Fruit fly (Drosophila melanogaster): ENCODE results near the gene Pburs.

The Pburs gene

DNA sequence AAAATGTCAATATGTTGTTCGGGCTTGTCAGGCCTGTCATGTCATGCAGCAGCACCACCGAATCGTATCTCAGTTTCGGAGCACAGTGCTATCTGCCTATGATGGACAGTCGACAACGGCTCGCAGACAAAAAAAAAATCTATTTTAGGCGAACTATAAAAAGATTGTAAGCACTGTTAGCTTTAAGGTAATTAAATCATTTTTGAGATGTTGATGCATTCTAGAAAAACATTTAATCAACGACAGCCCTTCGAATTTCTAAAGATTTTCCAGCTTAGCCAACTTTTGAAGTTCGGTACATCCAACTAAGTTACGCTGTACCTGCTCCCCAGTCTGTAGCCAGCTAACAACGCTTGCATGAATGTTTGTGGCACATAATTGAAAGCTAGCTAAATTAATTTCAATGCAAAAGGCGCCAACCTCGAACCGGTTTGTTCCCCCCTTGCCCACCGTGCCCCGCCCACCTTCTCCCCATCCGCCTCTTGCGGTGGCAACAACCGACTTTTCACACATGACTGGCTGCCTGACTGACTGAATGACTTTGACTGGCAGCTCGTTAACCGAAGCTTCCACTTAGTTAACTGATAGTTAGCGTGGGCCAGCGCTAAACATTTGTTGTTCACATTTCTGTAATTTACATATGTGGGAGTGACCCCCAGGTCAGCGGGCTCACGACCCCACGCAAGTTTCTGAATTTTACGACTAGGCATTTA is 41.2 kb upstream of the Pburs start (continued):
- TF ChIP-seq Pdp1 (GFP tag; optimal IDR thresholded peaks at IDR 0.05), result peak; percentile 40 to 48
- TF ChIP-seq CkIIα-i1 (GFP tag; IDR thresholded peaks at IDR 0.05), result no peak
- peak; percentile 71; the same call in 2 of the 3 replicates for TF ChIP-seq Optix (GFP tag; IDR thresholded peaks at IDR 0.05)
- no peak for TF ChIP-seq run (tag; optimal IDR thresholded peaks at IDR 0.05)
- no peak for TF ChIP-seq CG18262 (tag; optimal IDR thresholded peaks at IDR 0.05)
- TF ChIP-seq ara (GFP tag; IDR thresholded peaks at IDR 0.05), result no peak
- TF ChIP-seq Sry-β (GFP tag; optimal IDR thresholded peaks at IDR 0.05), result no peak
- TF ChIP-seq H15 (GFP tag; IDR thresholded peaks at IDR 0.05), result no peak
- peak; percentile 27 for TF ChIP-seq CG2712 (tag; optimal IDR thresholded peaks at IDR 0.05)
- peak; percentile 77 for TF ChIP-seq CoRest (tag; optimal IDR thresholded peaks at IDR 0.05)
- TF ChIP-seq maf-S (GFP tag; optimal IDR thresholded peaks at IDR 0.05), result peak; percentile 43
- TF ChIP-seq peb (GFP tag; IDR thresholded peaks at IDR 0.05), result no peak
- TF ChIP-seq pum (GFP tag; optimal IDR thresholded peaks at IDR 0.05), result peak; percentile 22
- TF ChIP-seq gfzf (GFP tag; optimal IDR thresholded peaks at IDR 0.05), result no peak
- TF ChIP-seq CG12071 (GFP tag; optimal IDR thresholded peaks at IDR 0.05), result no peak
- TF ChIP-seq sob (GFP tag; IDR thresholded peaks at IDR 0.05), result peak; percentile 66
- peak; percentile 15 for TF ChIP-seq CG12744 (GFP tag; optimal IDR thresholded peaks at IDR 0.05)
- TF ChIP-seq kay (GFP tag; optimal IDR thresholded peaks at IDR 0.05), result no peak
- TF ChIP-seq jumu (GFP tag; optimal IDR thresholded peaks at IDR 0.05), result peak; percentile 49
- TF ChIP-seq Lpt (GFP tag; optimal IDR thresholded peaks at IDR 0.05), result no peak
- no peak for TF ChIP-seq CG4360 (GFP tag; IDR thresholded peaks at IDR 0.05)
- TF ChIP-seq lov (optimal IDR thresholded peaks at IDR 0.05), result no peak
- no peak for TF ChIP-seq lov (GFP tag; IDR thresholded peaks at IDR 0.05)
- TF ChIP-seq gsb (GFP tag; IDR thresholded peaks at IDR 0.05), result no peak
- TF ChIP-seq CG4820 (GFP tag; optimal IDR thresholded peaks at IDR 0.05), result peak; percentile 61
- TF ChIP-seq CG9932 (GFP tag; IDR thresholded peaks at IDR 0.05), result peak; percentile 60
- TF ChIP-seq CG31388 (GFP tag; optimal IDR thresholded peaks at IDR 0.05), result no peak
- TF ChIP-seq hb (GFP tag; IDR thresholded peaks at IDR 0.05; ENCODE audit: partially characterized antibody), result no peak
- TF ChIP-seq Max (GFP tag; optimal IDR thresholded peaks at IDR 0.05), result peak; percentile 26
- peak; percentile 52 for TF ChIP-seq CG12299 (tag; optimal IDR thresholded peaks at IDR 0.05)
- TF ChIP-seq CG18619 (GFP tag; optimal IDR thresholded peaks at IDR 0.05), result peak; percentile 47
- TF ChIP-seq CG3838 (GFP tag; optimal IDR thresholded peaks at IDR 0.05), result no peak
- peak; percentile 65 for TF ChIP-seq CHES-1-like (GFP tag; optimal IDR thresholded peaks at IDR 0.05)
- TF ChIP-seq zen (tag; optimal IDR thresholded peaks at IDR 0.05), result no peak
- TF ChIP-seq CG9817 (tag; optimal IDR thresholded peaks at IDR 0.05), result peak; percentile 47
- peak; percentile 10 for TF ChIP-seq odd (GFP tag; optimal IDR thresholded peaks at IDR 0.05)
- peak; percentile 79 for TF ChIP-seq CG7839 (tag; optimal IDR thresholded peaks at IDR 0.05)
- no peak; the same call in 1 of the 2 replicates for TF ChIP-seq wor (GFP tag; IDR thresholded peaks at IDR 0.05)
- no peak for TF ChIP-seq NfI (GFP tag; optimal IDR thresholded peaks at IDR 0.05)
- no peak for TF ChIP-seq CG13894 (tag; optimal IDR thresholded peaks at IDR 0.05)
- no peak for TF ChIP-seq nom (GFP tag; optimal IDR thresholded peaks at IDR 0.05)
- no peak for TF ChIP-seq tap (tag; optimal IDR thresholded peaks at IDR 0.05)
- TF ChIP-seq CG13123 (GFP tag; optimal IDR thresholded peaks at IDR 0.05), result no peak
- no peak for TF ChIP-seq insv (GFP tag; optimal IDR thresholded peaks at IDR 0.05)
- TF ChIP-seq stc (GFP tag; IDR thresholded peaks at IDR 0.05), result 0 out of 2 replicates have a peak, but pooled peaks have one; percentile 36
- peak; percentile 8 for TF ChIP-seq gro (GFP tag; optimal IDR thresholded peaks at IDR 0.05)
- TF ChIP-seq eve (GFP tag; optimal IDR thresholded peaks at IDR 0.05), result peak in 1 of 2 experiments; percentile 94
- no peak for TF ChIP-seq MBD-R2 (GFP tag; IDR thresholded peaks at IDR 0.05)
- TF ChIP-seq CG2116 (GFP tag; optimal IDR thresholded peaks at IDR 0.05), result no peak
- no peak for TF ChIP-seq ind (GFP tag; optimal IDR thresholded peaks at IDR 0.05)
- peak; percentile 49 for TF ChIP-seq CG13775 (GFP tag; optimal IDR thresholded peaks at IDR 0.05)
